Worm (Caenorhabditis elegans): ENCODE measurements around the gene fbxb-90.

fbxb-90 gene

DNA sequence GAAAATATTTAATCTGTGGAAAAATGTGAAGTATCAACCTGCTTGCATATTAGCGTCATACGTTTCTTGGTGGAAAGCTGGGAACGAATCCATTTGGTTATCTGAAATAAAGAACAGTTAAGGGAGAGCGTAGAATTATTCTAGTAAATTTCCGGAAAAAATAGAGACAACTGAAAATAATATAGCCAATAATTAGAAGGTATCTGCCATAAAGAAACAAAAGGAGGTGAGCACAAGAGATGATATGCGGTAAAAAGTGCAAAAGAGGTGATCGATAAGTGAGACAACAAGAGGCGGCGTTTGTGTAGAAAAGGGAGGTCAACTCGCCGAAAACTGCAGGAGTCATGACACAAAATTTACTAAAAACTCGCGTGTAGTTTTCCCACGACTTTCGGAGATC is 30.8 kb upstream of the fbxb-90 start, which contains the start of gene T24E12.11:
TSS of gene T24E12.11 (minus strand) at position 101 of the 400 bp plus-strand sequence.
- TF ChIP-seq ZK546.5 (tag; optimal IDR thresholded peaks at IDR 0.05) (no peak), nhr-12 (tag; optimal IDR thresholded peaks at IDR 0.05) (no peak), sem-4 (tag; optimal IDR thresholded peaks at IDR 0.05) (no peak), nhr-10 (tag; optimal IDR thresholded peaks at IDR 0.05) (no peak), lin-39 (tag; optimal IDR thresholded peaks at IDR 0.05) (no peak), mbf-1 (tag; optimal IDR thresholded peaks at IDR 0.05) (no peak), nhr-6 (tag; optimal IDR thresholded peaks at IDR 0.05) (no peak), unc-55 (GFP tag; optimal IDR thresholded peaks at IDR 0.05) (no peak), elt-1 (tag; optimal IDR thresholded peaks at IDR 0.05) (no peak), ztf-11 (tag; optimal IDR thresholded peaks at IDR 0.05) (no peak), sma-9 (GFP tag; optimal IDR thresholded peaks at IDR 0.05) (no peak), sma-9 (tag; optimal IDR thresholded peaks at IDR 0.05) (no peak), nhr-11 (tag; optimal IDR thresholded peaks at IDR 0.05) (no peak), nhr-23 (tag; optimal IDR thresholded peaks at IDR 0.05) (no peak), alr-1 (tag; optimal IDR thresholded peaks at IDR 0.05) (no peak), blmp-1 (tag; optimal IDR thresholded peaks at IDR 0.05; ENCODE audit: insufficient read depth) (no peak), nhr-77 (tag; optimal IDR thresholded peaks at IDR 0.05) (no peak), nhr-129 (tag; optimal IDR thresholded peaks at IDR 0.05) (no peak), mdl-1 (tag; optimal IDR thresholded peaks at IDR 0.05) (no peak), egl-27 (tag; optimal IDR thresholded peaks at IDR 0.05) (no peak), gmeb-1 (tag; optimal IDR thresholded peaks at IDR 0.05) (no peak)

DNA sequence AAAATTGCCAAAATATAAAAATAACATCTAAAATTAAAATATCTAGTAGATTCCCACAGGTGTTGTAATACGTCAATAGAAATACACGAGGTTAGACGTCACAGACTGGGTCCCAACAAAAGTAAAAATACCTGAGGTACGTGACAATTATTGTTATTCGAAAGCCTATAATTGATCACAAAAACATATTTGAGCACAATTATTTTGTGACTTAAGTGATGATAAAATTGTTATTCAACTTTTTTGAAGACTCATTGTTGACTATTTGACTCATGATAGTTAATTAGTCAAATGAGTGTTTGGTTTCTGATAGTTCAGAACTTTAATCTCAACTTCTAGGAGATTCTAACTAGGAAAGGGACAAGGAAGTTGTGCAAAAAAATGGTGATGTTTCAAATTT is 29.2 kb upstream of the fbxb-90 start:
- TF ChIP-seq nhr-11 (tag; optimal IDR thresholded peaks at IDR 0.05) (no peak), nhr-77 (tag; optimal IDR thresholded peaks at IDR 0.05) (no peak), nhr-25 (tag; optimal IDR thresholded peaks at IDR 0.05) (no peak), lsy-2 (tag; optimal IDR thresholded peaks at IDR 0.05) (no peak), aly-2 (tag; optimal IDR thresholded peaks at IDR 0.05) (no peak)

DNA sequence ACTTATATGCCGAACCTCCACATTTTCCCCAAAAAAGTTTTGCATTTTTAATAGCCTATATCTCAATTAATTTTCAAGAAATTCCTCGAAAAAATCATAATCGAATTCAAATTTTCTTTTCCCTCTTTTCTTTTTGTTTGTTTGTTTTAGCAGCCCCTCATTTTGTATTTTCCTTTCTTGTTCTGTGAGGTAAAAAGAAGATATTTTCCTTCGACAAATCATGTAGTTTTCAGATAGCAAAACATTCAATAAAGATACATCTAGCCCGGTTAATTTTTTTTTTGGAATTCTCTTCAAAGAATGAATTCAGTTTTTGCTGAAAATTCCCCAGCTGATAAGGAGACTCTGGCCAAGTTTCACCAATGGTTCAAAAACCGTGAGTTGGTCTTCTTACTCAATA is 27.1 kb upstream of the fbxb-90 start, which contains the start of gene T24E12.3:
TSS of gene T24E12.3 (plus strand) at position 301 of the 400 bp plus-strand sequence.
- no peak for TF ChIP-seq alr-1 (tag; optimal IDR thresholded peaks at IDR 0.05)
- no peak for TF ChIP-seq ZK546.5 (tag; optimal IDR thresholded peaks at IDR 0.05)
- TF ChIP-seq elt-1 (tag; optimal IDR thresholded peaks at IDR 0.05) = no peak
- TF ChIP-seq R02D3.7 (tag; optimal IDR thresholded peaks at IDR 0.05) = no peak
- no peak for TF ChIP-seq sma-9 (GFP tag; optimal IDR thresholded peaks at IDR 0.05)
- no peak for TF ChIP-seq sma-9 (tag; optimal IDR thresholded peaks at IDR 0.05)
- TF ChIP-seq crh-2 (tag; optimal IDR thresholded peaks at IDR 0.05) = no peak
- TF ChIP-seq unc-39 (tag; optimal IDR thresholded peaks at IDR 0.05) = no peak

ce11 chrII:3773130-3773529 is 24.5 kb upstream of the fbxb-90 start, which contains the start of gene T24E12.10:
T24E12.10 (minus strand) TSS chrII:3773230.
- TF ChIP-seq fos-1 (tag; optimal IDR thresholded peaks at IDR 0.05) = no peak
- TF ChIP-seq peb-1 (tag; optimal IDR thresholded peaks at IDR 0.05) = no peak
- TF ChIP-seq alr-1 (tag; optimal IDR thresholded peaks at IDR 0.05) = no peak
- TF ChIP-seq nhr-77 (tag; optimal IDR thresholded peaks at IDR 0.05) = no peak
- TF ChIP-seq ztf-11 (tag; optimal IDR thresholded peaks at IDR 0.05) = no peak
- TF ChIP-seq elt-1 (tag; optimal IDR thresholded peaks at IDR 0.05) = no peak
- no peak for TF ChIP-seq aly-2 (tag; optimal IDR thresholded peaks at IDR 0.05)
- no peak for TF ChIP-seq mbf-1 (tag; optimal IDR thresholded peaks at IDR 0.05)
- TF ChIP-seq elt-3 (tag; optimal IDR thresholded peaks at IDR 0.05) = no peak
- TF ChIP-seq unc-55 (GFP tag; optimal IDR thresholded peaks at IDR 0.05) = no peak
- TF ChIP-seq nhr-11 (tag; optimal IDR thresholded peaks at IDR 0.05) = no peak
- TF ChIP-seq ZK546.5 (tag; optimal IDR thresholded peaks at IDR 0.05) = no peak
- no peak for TF ChIP-seq sma-3 (GFP tag; optimal IDR thresholded peaks at IDR 0.05)
- no peak for TF ChIP-seq ceh-16 (tag; optimal IDR thresholded peaks at IDR 0.05)

ce11 chrII:3771640-3772039 is 23.0 kb upstream of the fbxb-90 start:
- no peak for TF ChIP-seq crh-2 (tag; optimal IDR thresholded peaks at IDR 0.05)
- TF ChIP-seq unc-39 (tag; optimal IDR thresholded peaks at IDR 0.05) = no peak
- TF ChIP-seq nhr-129 (tag; optimal IDR thresholded peaks at IDR 0.05) = no peak
- TF ChIP-seq mbf-1 (tag; optimal IDR thresholded peaks at IDR 0.05) = no peak
- no peak for TF ChIP-seq ceh-16 (tag; optimal IDR thresholded peaks at IDR 0.05)
- TF ChIP-seq fos-1 (tag; optimal IDR thresholded peaks at IDR 0.05) = no peak
- TF ChIP-seq aly-2 (tag; optimal IDR thresholded peaks at IDR 0.05) = no peak
- TF ChIP-seq nhr-11 (tag; optimal IDR thresholded peaks at IDR 0.05) = no peak
- no peak for TF ChIP-seq lin-39 (tag; optimal IDR thresholded peaks at IDR 0.05)
- TF ChIP-seq C34F6.9 (tag; optimal IDR thresholded peaks at IDR 0.05) = no peak
- TF ChIP-seq ztf-4 (tag; optimal IDR thresholded peaks at IDR 0.05) = no peak

Measured in whole organism, L2 larva.